Worm (Caenorhabditis elegans) whole organism, early embryonic: ENCODE results near the gene wdfy-2.

Experiments used
- B0310.2 ChIP-seq: sonication (generic microtip); optimal IDR thresholded peaks from 2 replicates; lab custom pipeline; 2016; ENCODE audit warnings: mild to moderate bottlenecking, missing genetic modification characterization, missing compliant biosample characterization
- F13C5.2 ChIP-seq: sonication (generic microtip); optimal IDR thresholded peaks from 2 replicates; lab custom pipeline; 2017; ENCODE audit warnings: mild to moderate bottlenecking, missing genetic modification characterization, inconsistent platforms, missing compliant biosample characterization
- aly-1 ChIP-seq: sonication (generic microtip); optimal IDR thresholded peaks from 2 replicates; lab custom pipeline; 2016; ENCODE audit warnings: missing genetic modification characterization, missing compliant biosample characterization
- ama-1 ChIP-seq: fragments of 150-350 bp; optimal IDR thresholded peaks from 2 replicates; lab custom pipeline; 2014
- ceh-13 ChIP-seq: fragments of 200-800 bp; sonication (Bioruptor generic); optimal IDR thresholded peaks from 2 replicates; lab custom pipeline; 2018; ENCODE audit warnings: mild to moderate bottlenecking, missing genetic modification characterization, missing compliant biosample characterization
- flt-1 ChIP-seq: fragments of 200-800 bp; sonication (Bioruptor generic); IDR thresholded peaks from 2 replicates; pipeline ENCODE4 v1.3.6; 2022; ENCODE audit warnings: missing genetic modification characterization, missing compliant biosample characterization
- hmbx-1 ChIP-seq: sonication (generic microtip); optimal IDR thresholded peaks from 2 replicates; lab custom pipeline; 2016; ENCODE audit warnings: mild to moderate bottlenecking, missing genetic modification characterization, missing compliant biosample characterization
- hmg-4 ChIP-seq: fragments of 200-800 bp; sonication (Bioruptor generic); optimal IDR thresholded peaks from 2 replicates; lab custom pipeline; 2018; ENCODE audit warnings: mild to moderate bottlenecking, missing genetic modification characterization, missing compliant biosample characterization
- sea-1 ChIP-seq: fragments of 200-800 bp; sonication (Bioruptor generic); conservative IDR thresholded peaks from 2 replicates; pipeline ENCODE4 v1.3.6; 2022; ENCODE audit warnings: missing genetic modification characterization, missing compliant biosample characterization
- tbx-11 ChIP-seq: fragments of 200-800 bp; sonication (Bioruptor generic); IDR thresholded peaks from 2 replicates; pipeline ENCODE4 v1.3.6; 2022; ENCODE audit warnings: missing genetic modification characterization, missing compliant biosample characterization

DNA sequence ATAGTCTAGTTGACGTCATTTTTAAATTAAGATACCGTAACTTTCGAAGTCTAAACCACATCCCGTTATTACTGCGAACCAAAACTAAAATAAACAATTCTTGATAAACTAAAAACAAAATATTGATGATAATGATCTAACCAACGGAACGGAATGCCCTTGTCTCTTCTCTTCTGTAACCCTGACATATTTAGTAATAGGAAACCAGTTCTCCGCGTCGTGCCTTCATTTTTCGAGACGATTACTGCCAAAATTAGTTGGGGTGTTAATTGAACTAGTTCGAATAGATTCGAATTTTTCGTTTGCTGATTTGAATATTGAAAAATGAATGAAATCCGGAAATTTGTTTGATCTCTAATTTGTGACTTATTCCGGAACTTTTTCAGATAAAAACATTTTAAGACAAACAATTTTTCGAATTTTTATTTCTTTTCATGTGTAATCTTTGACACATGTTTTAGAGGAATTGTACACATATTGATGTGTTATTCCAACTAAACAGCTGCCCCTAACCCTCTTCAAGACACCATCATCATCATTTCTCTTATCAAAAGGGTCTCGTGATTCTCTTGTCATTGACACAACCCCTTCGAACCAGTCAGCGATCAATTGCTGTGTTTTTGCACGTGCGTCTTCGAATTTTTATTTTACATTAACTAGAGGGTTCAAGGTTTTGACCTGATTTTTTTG, 35.9 kb upstream of the wdfy-2 start:
- 0 out of 2 replicates have a peak, but pooled peaks have one; percentile 11 for TF ChIP-seq tbx-11 (GFP tag; lab: Robert Waterston, UW)
- TF ChIP-seq ama-1 = no peak
- TF ChIP-seq B0310.2 (tag; lab: Kevin White, UChicago) = no peak
- no peak for TF ChIP-seq ceh-13
- no peak for TF ChIP-seq hmbx-1
- TF ChIP-seq hmg-4 = no peak
- TF ChIP-seq F13C5.2 (tag; lab: Kevin White, UChicago) = no peak
- TF ChIP-seq sea-1 = no peak
- no peak for TF ChIP-seq aly-1 (tag; lab: Kevin White, UChicago)
- no peak for TF ChIP-seq flt-1
